Fruit fly (Drosophila melanogaster) whole organism, adult: ENCODE measurements around the gene CG33514.
A peak's percentile ranks its signal among the peaks of the same experiment; 100 is the strongest.

Experiments used
- CG11617 ChIP-seq: fragments of 200-800 bp; sonication (Bioruptor generic); optimal IDR thresholded peaks from 2 replicates; lab custom pipeline; 2017; ENCODE audit warnings: mild to moderate bottlenecking, missing biosample characterization, missing genetic modification reagents, missing genetic modification characterization
- CG12768 ChIP-seq: fragments of 200-800 bp; sonication (Bioruptor generic); optimal IDR thresholded peaks from 2 replicates; lab custom pipeline; 2017; ENCODE audit warnings: missing biosample characterization, missing genetic modification characterization, mild to moderate bottlenecking, moderate library complexity, missing genetic modification reagents
- CG14711 ChIP-seq: fragments of 200-800 bp; sonication (Bioruptor generic); optimal IDR thresholded peaks from 2 replicates; lab custom pipeline; 2018; ENCODE audit warnings: missing biosample characterization, mild to moderate bottlenecking, missing genetic modification characterization, moderate library complexity
- CG1620 ChIP-seq: fragments of 200-800 bp; sonication (Bioruptor generic); optimal IDR thresholded peaks from 2 replicates; lab custom pipeline; 2016; ENCODE audit warnings: missing biosample characterization, missing genetic modification characterization
- CG33017 ChIP-seq: fragments of 200-800 bp; sonication (Bioruptor generic); optimal IDR thresholded peaks from 2 replicates; lab custom pipeline; 2018; ENCODE audit warnings: missing biosample characterization, mild to moderate bottlenecking, missing genetic modification characterization, moderate library complexity
- CG5204 ChIP-seq: fragments of 200-800 bp; sonication (Bioruptor generic); optimal IDR thresholded peaks from 2 replicates; lab custom pipeline; 2016; ENCODE audit warnings: missing biosample characterization, missing genetic modification characterization
- CG7045 ChIP-seq: fragments of 200-800 bp; sonication (Bioruptor generic); optimal IDR thresholded peaks from 2 replicates; lab custom pipeline; 2017; ENCODE audit warnings: missing biosample characterization, mild to moderate bottlenecking, missing genetic modification characterization
- CG7101 ChIP-seq: fragments of 200-800 bp; sonication (Bioruptor generic); optimal IDR thresholded peaks from 2 replicates; lab custom pipeline; 2018; ENCODE audit warnings: missing biosample characterization, mild to moderate bottlenecking, missing genetic modification characterization, moderate library complexity
- Clk ChIP-seq: fragments of 200-800 bp; sonication (Bioruptor generic); optimal IDR thresholded peaks from 2 replicates; lab custom pipeline; 2017; ENCODE audit warnings: missing biosample characterization, missing genetic modification characterization
- Crg-1 ChIP-seq: fragments of 200-800 bp; sonication (Bioruptor generic); optimal IDR thresholded peaks from 2 replicates; lab custom pipeline; 2016; ENCODE audit warnings: missing biosample characterization, missing genetic modification characterization
- Hr96 ChIP-seq: fragments of 200-800 bp; sonication (Bioruptor generic); optimal IDR thresholded peaks from 2 replicates; lab custom pipeline; 2016; ENCODE audit warnings: missing biosample characterization, missing genetic modification characterization
- Mnt ChIP-seq: fragments of 200-800 bp; sonication (Bioruptor generic); optimal IDR thresholded peaks from 2 replicates; lab custom pipeline; 2016; ENCODE audit warnings: missing biosample characterization, mild to moderate bottlenecking, missing genetic modification characterization
- bab1 ChIP-seq: fragments of 200-800 bp; sonication (Bioruptor generic); optimal IDR thresholded peaks from 3 replicates; lab custom pipeline; 2019; ENCODE audit warnings: missing biosample characterization, mild to moderate bottlenecking, missing genetic modification characterization, moderate library complexity
- cic ChIP-seq: fragments of 200-800 bp; sonication (Bioruptor generic); optimal IDR thresholded peaks from 2 replicates; lab custom pipeline; 2017; ENCODE audit warnings: missing biosample characterization, mild to moderate bottlenecking, missing genetic modification characterization, moderate library complexity
- cnc ChIP-seq, 2 experiments: fragments of >200 bp; optimal IDR thresholded peaks; 2 replicates each; lab custom pipeline; 2017
- kay ChIP-seq: fragments of 200-800 bp; sonication (Bioruptor generic); peaks from one replicate; lab custom pipeline; 2016; ENCODE audit warnings: missing biosample characterization, missing genetic modification characterization, borderline replicate concordance
- ovo ChIP-seq: fragments of 200-800 bp; sonication (Bioruptor generic); optimal IDR thresholded peaks from 2 replicates; lab custom pipeline; 2016; ENCODE audit warnings: missing biosample characterization, missing genetic modification characterization
- pad ChIP-seq: fragments of 200-800 bp; sonication (Bioruptor generic); optimal IDR thresholded peaks from 3 replicates; lab custom pipeline; 2017; ENCODE audit warnings: missing biosample characterization, missing genetic modification characterization, mild to moderate bottlenecking, moderate library complexity, missing genetic modification reagents
- tj ChIP-seq: fragments of 200-800 bp; sonication (Bioruptor generic); optimal IDR thresholded peaks from 3 replicates; lab custom pipeline; 2017; ENCODE audit warnings: missing biosample characterization, mild to moderate bottlenecking, missing genetic modification characterization, moderate library complexity
- toe ChIP-seq: fragments of 200-800 bp; sonication (Bioruptor generic); optimal IDR thresholded peaks from 2 replicates; lab custom pipeline; 2016; ENCODE audit warnings: missing biosample characterization, missing genetic modification characterization

The CG33514 gene

dm6 chr3L:4406653-4407257 is 41.5 kb downstream of the CG33514 start, which contains the start of gene TP53INP:
TP53INP (plus strand) TSS chr3L:4406943.
- TF ChIP-seq bab1 = peak; percentile 52
- TF ChIP-seq CG11617 (GFP tag; lab: Kevin White, UChicago) = peak; percentile 74
- peak; percentile 34 for TF ChIP-seq Clk (GFP tag; lab: Kevin White, UChicago)
- peak; percentile 63 for TF ChIP-seq CG7045
- peak; percentile 7 for TF ChIP-seq Mnt
- TF ChIP-seq cic = no peak
- no peak for TF ChIP-seq cnc (optimal IDR thresholded peaks at IDR 0.05; lab: Kevin White, UChicago)
- no peak for TF ChIP-seq Hr96 (GFP tag; lab: Kevin White, UChicago)
- TF ChIP-seq CG12768 = peak; percentile 63
- peak; percentile 88 for TF ChIP-seq kay (GFP tag; lab: Kevin White, UChicago)
- peak; percentile 45 for TF ChIP-seq tj (GFP tag; lab: Kevin White, UChicago)
- TF ChIP-seq toe (GFP tag; lab: Kevin White, UChicago) = peak; percentile 46
- TF ChIP-seq CG7101 (tag; lab: Kevin White, UChicago) = peak; percentile 65
- TF ChIP-seq CG14711 = peak; percentile 58
- peak; percentile 65 for TF ChIP-seq CG33017 (tag; lab: Kevin White, UChicago)
- peak; percentile 59 for TF ChIP-seq CG5204 (GFP tag; lab: Kevin White, UChicago)
- TF ChIP-seq ovo = no peak
- no peak for TF ChIP-seq CG1620 (GFP tag; lab: Kevin White, UChicago)
- TF ChIP-seq pad = peak; percentile 62
- TF ChIP-seq Crg-1 = peak; percentile 53

- TF ChIP-seq CG5204 (GFP tag; lab: Kevin White, UChicago) (peak; percentile 29), CG14711 (peak; percentile 13), CG1620 (GFP tag; lab: Kevin White, UChicago) (no peak)
Observed at dm6 chr3L:4407743-4408142, 42.5 kb downstream of the CG33514 start.

dm6 chr3L:4408313-4409133 is 43.3 kb downstream of the CG33514 start:
- TF ChIP-seq tj (GFP tag; lab: Kevin White, UChicago) (no peak), pad (no peak), CG12768 (no peak), CG1620 (GFP tag; lab: Kevin White, UChicago) (no peak), CG14711 (no peak), CG33017 (tag; lab: Kevin White, UChicago) (no peak), Clk (GFP tag; lab: Kevin White, UChicago) (no peak), bab1 (no peak), kay (GFP tag; lab: Kevin White, UChicago) (no peak), ovo (no peak), Mnt (no peak)

- TF ChIP-seq tj (GFP tag; lab: Kevin White, UChicago) (peak; percentile 81), ovo (no peak)
Observed at dm6 chr3L:4409134-4409897, 44.1 kb downstream of the CG33514 start.

- TF ChIP-seq pad (peak; percentile 82), Mnt (peak; percentile 4), CG11617 (GFP tag; lab: Kevin White, UChicago) (no peak)
Observed at dm6 chr3L:4409898-4410629, 44.8 kb downstream of the CG33514 start.

dm6 chr3L:4411025-4411873 is 46.0 kb downstream of the CG33514 start:
- TF ChIP-seq CG11617 (GFP tag; lab: Kevin White, UChicago) (no peak), CG7101 (tag; lab: Kevin White, UChicago) (peak; percentile 11), Clk (GFP tag; lab: Kevin White, UChicago) (no peak), Hr96 (GFP tag; lab: Kevin White, UChicago) (no peak), bab1 (no peak), CG12768 (peak; percentile 14), CG33017 (tag; lab: Kevin White, UChicago) (peak; percentile 3), CG7045 (no peak), kay (GFP tag; lab: Kevin White, UChicago) (peak; percentile 89), Crg-1 (peak; percentile 46), cnc (optimal IDR thresholded peaks at IDR 0.05; lab: Kevin White, UChicago) (no peak), tj (GFP tag; lab: Kevin White, UChicago) (peak; percentile 53)
